Fruit fly (Drosophila melanogaster): ENCODE results near the gene HP1e.

DNA sequence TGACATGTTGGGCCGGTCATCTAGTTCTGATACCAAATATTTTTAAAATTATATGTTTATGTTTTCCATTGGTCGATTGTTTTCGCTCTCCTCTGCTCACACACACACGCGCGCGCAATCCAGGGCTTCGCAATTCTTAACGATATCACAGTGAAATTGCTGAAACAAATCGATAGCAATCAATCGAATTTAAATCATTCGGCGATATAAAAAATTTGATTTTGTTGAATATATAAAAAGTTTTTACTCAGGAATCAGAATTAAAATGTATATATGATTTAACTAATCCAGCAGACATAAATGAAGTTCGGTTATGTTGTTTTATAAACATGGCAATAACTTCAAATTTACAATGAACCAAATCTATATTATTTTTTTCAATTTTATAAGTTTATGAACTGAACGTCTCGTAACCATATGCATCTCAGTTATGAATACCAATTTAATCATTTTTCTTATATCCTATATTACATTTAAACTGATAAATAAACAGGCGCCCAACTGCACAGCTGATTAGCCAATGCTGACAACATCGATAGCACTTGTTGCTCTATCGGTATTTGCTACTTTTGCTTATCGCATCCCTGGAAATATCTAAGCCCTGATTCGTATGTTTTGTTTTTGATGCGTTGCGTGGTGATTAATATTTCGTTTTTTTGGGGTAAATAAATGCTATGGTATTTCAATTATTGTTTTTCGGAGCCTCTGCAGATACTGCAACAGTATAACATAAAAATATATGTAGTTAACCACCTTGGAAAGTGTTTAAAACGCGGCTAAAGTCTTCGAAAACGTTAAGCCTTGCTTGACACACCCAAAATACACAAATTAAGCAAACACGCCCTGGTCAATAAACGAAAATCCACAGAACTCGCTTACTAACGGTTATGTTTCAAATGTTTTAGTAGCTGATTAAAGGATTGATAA is 13.3 kb downstream of the HP1e start, which contains the start of the genes Aduk and pasi2:
- TF ChIP-seq bab1 (GFP tag; optimal IDR thresholded peaks at IDR 0.05) = peak; percentile 27
- TF ChIP-seq Crg-1 (GFP tag; optimal IDR thresholded peaks at IDR 0.05) = no peak
- peak; percentile 15 for TF ChIP-seq Mnt (GFP tag; optimal IDR thresholded peaks at IDR 0.05)
- no peak for TF ChIP-seq CG7045 (GFP tag; optimal IDR thresholded peaks at IDR 0.05)
- TF ChIP-seq pad (GFP tag; optimal IDR thresholded peaks at IDR 0.05) = peak; percentile 14
- TF ChIP-seq tj (GFP tag; optimal IDR thresholded peaks at IDR 0.05) = peak; percentile 45
- TF ChIP-seq toe (GFP tag; optimal IDR thresholded peaks at IDR 0.05) = peak; percentile 29
- TF ChIP-seq Hr96 (GFP tag; optimal IDR thresholded peaks at IDR 0.05) = no peak
- TF ChIP-seq CG7101 (tag; optimal IDR thresholded peaks at IDR 0.05) = peak; percentile 10
- TF ChIP-seq Clk (GFP tag; optimal IDR thresholded peaks at IDR 0.05) = no peak
- TF ChIP-seq CG12768 (GFP tag; optimal IDR thresholded peaks at IDR 0.05) = peak; percentile 30
- peak; percentile 61 for TF ChIP-seq kay (GFP tag; ENCODE audit: borderline replicate concordance)
- TF ChIP-seq CG1620 (GFP tag; optimal IDR thresholded peaks at IDR 0.05) = no peak
- no peak for TF ChIP-seq CG33017 (tag; optimal IDR thresholded peaks at IDR 0.05)
